Fruit fly (Drosophila melanogaster) S2 (cell line): Measurements from ENCODE around the gene Sar1.

Experiments used
- CG8478 ChIP-seq: fragments of >200 bp; optimal IDR thresholded peaks from 2 replicates; lab custom pipeline; 2018
- CTCF ChIP-seq, 2 experiments: fragments of >200 bp; optimal IDR thresholded peaks; 2 replicates each; lab custom pipeline; 2018

Gene Sar1

DNA sequence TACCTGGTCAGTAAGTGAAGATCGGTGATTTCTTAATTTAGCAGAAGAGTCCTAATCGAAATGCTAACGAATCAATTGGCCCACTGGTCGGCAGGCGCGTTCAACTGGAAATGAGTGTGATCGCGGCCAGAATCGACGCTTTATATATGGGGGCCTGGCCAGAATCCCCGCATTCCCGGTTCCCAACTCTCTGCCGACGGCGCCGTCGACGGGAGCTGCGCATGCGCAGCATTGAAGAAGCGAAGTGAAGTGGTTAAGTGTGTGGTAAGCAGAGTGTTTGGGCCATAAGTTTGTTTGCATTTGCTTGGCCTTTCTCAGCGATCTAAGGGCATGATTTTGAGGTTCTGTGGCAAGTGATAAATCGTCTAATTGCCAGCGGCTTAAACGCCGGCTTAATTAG lies 37.5 kb downstream of the Sar1 start, which contains the start of gene CG13857:
CG13857 (minus strand) TSS at position 101 of the 400 bp plus-strand sequence.
- TF ChIP-seq CTCF (optimal IDR thresholded peaks at IDR 0.05; lab: Kevin White, UChicago) (no peak), CG8478 (lab: Kevin White, UChicago) (no peak)

DNA sequence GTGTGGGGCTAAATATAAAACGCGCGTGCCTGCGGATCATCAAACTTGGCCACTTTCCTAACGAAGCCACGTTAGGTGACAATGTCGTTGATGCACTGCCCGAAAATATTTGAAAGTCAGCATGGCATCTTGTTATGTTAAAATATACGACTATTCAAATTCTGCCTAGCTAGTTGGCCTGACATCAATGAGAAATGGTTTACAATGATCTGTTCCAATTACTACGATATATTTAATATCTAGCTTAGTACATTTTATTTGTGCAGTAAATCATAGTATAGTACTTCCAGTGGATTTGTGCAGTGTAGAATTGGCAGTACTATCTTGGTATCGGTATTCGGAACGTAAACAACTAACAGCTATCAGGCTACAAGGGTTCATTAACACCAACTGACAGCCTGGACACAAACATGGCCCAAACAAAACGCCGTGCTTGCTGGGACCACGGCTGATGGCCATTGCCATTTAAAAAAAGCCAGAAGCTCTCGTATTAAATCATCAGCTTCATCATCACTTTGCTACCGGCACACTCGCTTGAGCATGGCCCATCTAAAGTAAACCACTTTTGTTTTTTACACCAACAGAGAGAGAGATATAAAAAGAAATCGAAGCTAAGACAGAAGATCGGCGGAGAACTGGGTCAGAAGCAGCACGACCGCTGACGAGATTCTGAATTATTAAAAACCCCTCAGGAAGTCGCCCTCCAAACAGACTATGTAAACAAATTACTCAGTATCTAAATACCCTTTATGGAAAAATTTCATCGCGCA lies 39.1 kb downstream of the Sar1 start:
- TF ChIP-seq CG8478 (lab: Kevin White, UChicago): no peak
- TF ChIP-seq CTCF (optimal IDR thresholded peaks at IDR 0.05; lab: Kevin White, UChicago): no peak

dm6 chr3R:22396238-22396772 lies 39.8 kb downstream of the Sar1 start:
- TF ChIP-seq CG8478 (lab: Kevin White, UChicago): no peak
- TF ChIP-seq CTCF (optimal IDR thresholded peaks at IDR 0.05; lab: Kevin White, UChicago): no peak

DNA sequence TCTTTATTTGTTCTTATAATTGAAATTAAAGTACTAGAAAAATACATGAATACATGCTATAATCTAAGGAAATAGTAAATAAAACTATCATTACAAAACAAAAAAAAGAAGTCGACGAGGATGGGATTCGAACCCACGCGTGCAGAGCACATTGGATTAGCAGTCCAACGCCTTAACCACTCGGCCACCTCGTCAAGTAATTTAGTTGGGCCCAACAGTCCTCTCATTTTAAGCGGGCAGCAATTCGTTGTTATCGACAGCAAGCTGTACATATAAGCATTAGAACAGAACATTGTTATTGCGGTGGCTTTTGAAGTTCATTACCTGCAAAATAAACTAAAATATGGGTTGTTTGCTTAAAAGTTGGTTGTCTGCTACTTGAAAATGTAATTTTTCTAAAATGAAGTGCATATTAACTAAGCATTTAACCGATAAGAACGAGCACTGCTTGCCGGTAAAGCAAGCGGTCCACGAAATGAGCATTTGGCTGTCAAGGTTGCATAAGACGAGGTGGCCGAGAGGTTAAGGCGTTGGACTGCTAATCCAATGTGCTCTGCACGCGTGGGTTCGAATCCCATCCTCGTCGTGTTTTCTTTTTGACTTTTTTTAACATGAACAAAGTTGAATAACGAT lies 40.7 kb downstream of the Sar1 start:
- TF ChIP-seq CTCF (optimal IDR thresholded peaks at IDR 0.05; lab: Kevin White, UChicago) (no peak), CG8478 (lab: Kevin White, UChicago) (no peak)

- TF ChIP-seq CTCF (optimal IDR thresholded peaks at IDR 0.05; lab: Kevin White, UChicago) (no peak), CG8478 (lab: Kevin White, UChicago) (no peak)
Measured at dm6 chr3R:22400246-22400645, 43.8 kb downstream of the Sar1 start.

DNA sequence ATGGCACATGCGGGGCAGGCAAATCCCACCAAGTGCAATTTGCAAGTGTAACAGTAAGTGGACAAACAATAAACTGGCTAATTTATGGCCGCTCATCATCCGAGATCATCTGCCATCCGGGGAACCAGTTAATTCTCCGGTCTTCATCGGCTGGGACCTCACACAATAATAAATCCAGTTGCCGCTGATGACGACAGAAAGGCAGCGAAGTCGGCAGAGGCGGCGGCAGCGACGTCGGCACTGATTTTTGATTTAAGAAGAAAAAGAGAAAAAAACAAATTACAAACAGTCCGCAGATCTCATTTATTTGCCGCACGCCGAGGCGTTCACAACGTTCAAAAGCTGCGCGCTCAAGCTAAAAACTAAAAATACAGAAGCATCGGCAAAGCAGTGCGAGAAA lies 45.9 kb downstream of the Sar1 start, which contains the start of gene CG13856:
CG13856 (plus strand) TSS at position 301 of the 400 bp plus-strand sequence.
- no peak for TF ChIP-seq CG8478 (lab: Kevin White, UChicago)
- no peak for TF ChIP-seq CTCF (optimal IDR thresholded peaks at IDR 0.05; lab: Kevin White, UChicago)

DNA sequence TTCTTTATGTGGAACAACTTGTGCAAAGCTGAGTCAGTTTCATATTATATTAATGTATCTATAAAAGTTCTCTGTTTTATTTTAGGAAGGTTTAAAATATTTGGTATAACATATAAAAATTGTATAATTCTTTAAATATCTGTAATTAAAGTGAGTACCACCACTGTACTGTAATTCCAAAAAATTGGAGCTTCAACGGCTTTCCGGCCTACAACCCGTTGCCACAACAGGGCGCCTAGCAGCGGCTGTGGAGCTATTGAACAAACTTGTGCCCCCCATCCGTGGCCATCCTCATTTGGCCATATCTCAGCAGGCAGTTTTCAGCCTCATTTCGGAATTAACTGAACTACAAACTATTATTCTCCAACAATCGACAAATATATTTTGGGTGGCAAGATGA lies 49.2 kb downstream of the Sar1 start, which contains the start of gene CG13855:
CG13855 (plus strand) TSS at position 301 of the 400 bp plus-strand sequence.
- TF ChIP-seq CTCF (optimal IDR thresholded peaks at IDR 0.05; lab: Kevin White, UChicago) (no peak), CG8478 (lab: Kevin White, UChicago) (no peak)
